Worm (Caenorhabditis elegans): Measurements from ENCODE around the gene dpf-4.

dpf-4 gene

ce11 chrIII:5832442-5832841 is 26.7 kb upstream of the dpf-4 start (continued):
- TF ChIP-seq php-3 (GFP tag; IDR thresholded peaks at IDR 0.05), result no peak
- 0 out of 2 replicates have a peak, but pooled peaks have one; percentile 21 for TF ChIP-seq dmd-8 (GFP tag; IDR thresholded peaks at IDR 0.05)

ce11 chrIII:5833376-5833775 is 25.7 kb upstream of the dpf-4 start, which contains the start of the genes R12B2.13 and mdt-15:
TSS of gene R12B2.13 (minus strand) at chrIII:5833476.
TSS of gene mdt-15 (minus strand) at chrIII:5833751.
- TF ChIP-seq F44E2.7 (GFP tag; IDR thresholded peaks at IDR 0.05) (no peak), attf-4 (tag; optimal IDR thresholded peaks at IDR 0.05) (no peak), daf-16 (GFP tag; optimal IDR thresholded peaks at IDR 0.05) (no peak), daf-16 (tag; optimal IDR thresholded peaks at IDR 0.05) (no peak), Y48G9A.11 (GFP tag; IDR thresholded peaks at IDR 0.05) (no peak), skn-1 (tag; optimal IDR thresholded peaks at IDR 0.05) (no peak), T20F7.1 (GFP tag; optimal IDR thresholded peaks at IDR 0.05) (no peak), ceh-32 (tag; optimal IDR thresholded peaks at IDR 0.05; ENCODE audit: poor library complexity) (no peak), zfp-3 (GFP tag; conservative IDR thresholded peaks at IDR 0.05) (no peak), F26F4.8 (GFP tag; conservative IDR thresholded peaks at IDR 0.05) (no peak)

ce11 chrIII:5834053-5834452 is 25.1 kb upstream of the dpf-4 start, which contains the start of gene R12B2.6:
TSS of gene R12B2.6 (minus strand) at chrIII:5834153.
- no peak for TF ChIP-seq lin-1 (GFP tag; IDR thresholded peaks at IDR 0.05)
- TF ChIP-seq T20F7.1 (GFP tag; optimal IDR thresholded peaks at IDR 0.05), result no peak
- no peak for TF ChIP-seq ceh-28 (tag; optimal IDR thresholded peaks at IDR 0.05)
- no peak for TF ChIP-seq daf-8 (GFP tag; IDR thresholded peaks at IDR 0.05)
- TF ChIP-seq D1046.2 (GFP tag; IDR thresholded peaks at IDR 0.05), result no peak
- no peak for TF ChIP-seq mdt-29 (GFP tag; IDR thresholded peaks at IDR 0.05)
- no peak for TF ChIP-seq fos-1 (tag; optimal IDR thresholded peaks at IDR 0.05)
- TF ChIP-seq zip-2 (tag; optimal IDR thresholded peaks at IDR 0.05), result no peak
- TF ChIP-seq spr-3 (GFP tag; optimal IDR thresholded peaks at IDR 0.05), result no peak
- TF ChIP-seq ceh-62 (tag; optimal IDR thresholded peaks at IDR 0.05), result no peak
- TF ChIP-seq lir-3 (tag; optimal IDR thresholded peaks at IDR 0.05), result no peak
- no peak for TF ChIP-seq ama-1 (optimal IDR thresholded peaks at IDR 0.05)
- no peak for TF ChIP-seq tra-1 (GFP tag; IDR thresholded peaks at IDR 0.05)
- no peak for TF ChIP-seq F37D6.2 (tag; optimal IDR thresholded peaks at IDR 0.05)

- no peak for TF ChIP-seq ceh-32 (tag; optimal IDR thresholded peaks at IDR 0.05; ENCODE audit: poor library complexity)
- peak; percentile 80 for TF ChIP-seq aha-1 (tag)
- peak; percentile 39 for TF ChIP-seq ces-1 (GFP tag; optimal IDR thresholded peaks at IDR 0.05)
- peak; percentile 26 for TF ChIP-seq ama-1 (optimal IDR thresholded peaks at IDR 0.05)
- 0 out of 2 replicates have a peak, but pooled peaks have one; percentile 15 for TF ChIP-seq vab-7 (GFP tag; IDR thresholded peaks at IDR 0.05)
Measured at ce11 chrIII:5834663-5835062, 24.4 kb upstream of the dpf-4 start.

- TF ChIP-seq hlh-30 (tag; optimal IDR thresholded peaks at IDR 0.05; ENCODE audit: insufficient read depth) (peak; percentile 7), ama-1 (optimal IDR thresholded peaks at IDR 0.05) (no peak), unc-130 (GFP tag; optimal IDR thresholded peaks at IDR 0.05) (no peak), pqm-1 (tag; optimal IDR thresholded peaks at IDR 0.05) (peak; percentile 91), ceh-44 (GFP tag; IDR thresholded peaks at IDR 0.05) (no peak), nhr-28 (tag; optimal IDR thresholded peaks at IDR 0.05) (peak; percentile 92), daf-16 (GFP tag; optimal IDR thresholded peaks at IDR 0.05) (peak in 1 of 2 experiments; percentile 1), daf-16 (tag; optimal IDR thresholded peaks at IDR 0.05) (peak; percentile 69), unc-62 (GFP tag; optimal IDR thresholded peaks at IDR 0.05 in 1 of 2) (peak in 1 of 2 experiments; percentile 88), unc-62 (tag; optimal IDR thresholded peaks at IDR 0.05) (no peak), zag-1 (tag; optimal IDR thresholded peaks at IDR 0.05) (no peak), madf-9 (GFP tag; conservative IDR thresholded peaks at IDR 0.05) (no peak), F26F4.8 (GFP tag; conservative IDR thresholded peaks at IDR 0.05) (no peak), cey-2 (tag; optimal IDR thresholded peaks at IDR 0.05; ENCODE audit: borderline replicate concordance, insufficient read depth) (no peak), ceh-32 (tag; optimal IDR thresholded peaks at IDR 0.05; ENCODE audit: poor library complexity) (no peak), mdt-29 (GFP tag; IDR thresholded peaks at IDR 0.05) (no peak), mes-2 (tag; optimal IDR thresholded peaks at IDR 0.05; ENCODE audit: poor library complexity, severe bottlenecking) (peak; percentile 66), aha-1 (tag) (peak; percentile 68), dve-1 (tag; optimal IDR thresholded peaks at IDR 0.05; ENCODE audit: insufficient read depth) (peak; percentile 84), nhr-41 (GFP tag; IDR thresholded peaks at IDR 0.05) (no peak), ceh-82 (tag; optimal IDR thresholded peaks at IDR 0.05) (no peak), madf-5 (GFP tag; IDR thresholded peaks at IDR 0.05) (no peak)
Measured at ce11 chrIII:5835163-5835871, 23.8 kb upstream of the dpf-4 start.

Data from whole organism, L4 larva.